Worm (Caenorhabditis elegans) whole organism, mixed stage, embryonic: ENCODE measurements around the gene sulp-7.

Source experiments
- elt-3 ChIP-seq: fragments of 150-350 bp; optimal IDR thresholded peaks from 2 replicates; lab custom pipeline; 2014; ENCODE audit warnings: missing biosample characterization, missing genetic modification characterization
- mab-5 ChIP-seq: fragments of 150-350 bp; optimal IDR thresholded peaks from 2 replicates; lab custom pipeline; 2014; ENCODE audit warnings: missing biosample characterization, missing genetic modification characterization
- nhr-237 ChIP-seq: fragments of 150-350 bp; optimal IDR thresholded peaks from 2 replicates; lab custom pipeline; 2014; ENCODE audit warnings: missing biosample characterization, missing genetic modification characterization
- nhr-76 ChIP-seq: sonication (generic microtip); optimal IDR thresholded peaks from 2 replicates; lab custom pipeline; 2017; ENCODE audit warnings: missing biosample characterization, missing genetic modification characterization
- pha-4 ChIP-seq: fragments of 150-350 bp; optimal IDR thresholded peaks from 2 replicates; lab custom pipeline; 2018; ENCODE audit warnings: missing biosample characterization, missing genetic modification reagents, missing genetic modification characterization
- snpc-4 ChIP-seq: fragments of 150-350 bp; optimal IDR thresholded peaks from 2 replicates; lab custom pipeline; 2014; ENCODE audit warnings: missing biosample characterization, missing genetic modification characterization
- ztf-11 ChIP-seq: fragments of 150-350 bp; optimal IDR thresholded peaks from 2 replicates; lab custom pipeline; 2014; ENCODE audit warnings: missing biosample characterization, missing genetic modification characterization

- TF ChIP-seq nhr-237 (tag; lab: Kevin White, UChicago) (no peak), ztf-11 (tag; lab: Kevin White, UChicago) (no peak), elt-3 (tag; lab: Kevin White, UChicago) (no peak), snpc-4 (no peak), nhr-76 (tag; lab: Kevin White, UChicago) (no peak), pha-4 (tag; lab: Kevin White, UChicago) (no peak), mab-5 (tag; lab: Kevin White, UChicago) (no peak)
These were observed 45.9 kb upstream of the sulp-7 start for ce11 chrX:11034430-11035117.
